Worm (Caenorhabditis elegans) whole organism, L1 larva: Measurements from ENCODE around the gene srx-20.

Experiments used
- C04F5.9 ChIP-seq: sonication (generic microtip); optimal IDR thresholded peaks from 2 replicates; lab custom pipeline; 2016; ENCODE audit warnings: missing genetic modification characterization, missing compliant biosample characterization
- C16A3.4 ChIP-seq: fragments of 150-350 bp; optimal IDR thresholded peaks from 2 replicates; lab custom pipeline; 2014; ENCODE audit warnings: missing biosample characterization, missing genetic modification characterization
- F16B12.6 ChIP-seq: fragments of 150-350 bp; optimal IDR thresholded peaks from 2 replicates; lab custom pipeline; 2014; ENCODE audit warnings: missing biosample characterization, missing genetic modification characterization
- aha-1 ChIP-seq: fragments of 150-350 bp; optimal IDR thresholded peaks from 2 replicates; lab custom pipeline; 2014; ENCODE audit warnings: missing biosample characterization, missing genetic modification characterization
- alr-1 ChIP-seq: fragments of 200-800 bp; sonication (Bioruptor generic); optimal IDR thresholded peaks from 2 replicates; lab custom pipeline; 2018; ENCODE audit warnings: borderline replicate concordance, mild to moderate bottlenecking, missing genetic modification characterization, missing compliant biosample characterization
- ama-1 ChIP-seq: fragments of 150-350 bp; optimal IDR thresholded peaks from 2 replicates; lab custom pipeline; 2014
- ceh-88 ChIP-seq: fragments of 200-800 bp; sonication (Bioruptor generic); IDR thresholded peaks from 2 replicates; pipeline ENCODE4 v1.3.6; 2022; ENCODE audit warnings: missing genetic modification characterization, missing compliant biosample characterization
- ces-1 ChIP-seq: fragments of 150-350 bp; optimal IDR thresholded peaks from 2 replicates; lab custom pipeline; 2014; ENCODE audit warnings: missing biosample characterization, missing genetic modification reagents, missing genetic modification characterization
- dpl-1 ChIP-seq, 3 experiments: fragments of 150-350 bp in 2 of 3; sonication (generic microtip) in 1 of 3; optimal IDR thresholded peaks; 2 replicates each; lab custom pipeline; 2014 to 2017; ENCODE audit warnings: missing biosample characterization in 3 of 3, missing genetic modification characterization in 3 of 3, missing genetic modification reagents in 3 of 3
- dsc-1 ChIP-seq: sonication (generic microtip); optimal IDR thresholded peaks from 2 replicates; lab custom pipeline; 2016; ENCODE audit warnings: mild to moderate bottlenecking, missing genetic modification characterization, missing compliant biosample characterization
- efl-1 ChIP-seq, 4 experiments: fragments of 150-350 bp; optimal IDR thresholded peaks in 3 of 4; peaks in 1 of 4; 1 replicate in 1 of 4; 2 replicates in 3 of 4; lab custom pipeline; 2014; ENCODE audit warnings: missing biosample characterization in 2 of 4, missing genetic modification characterization in 2 of 4, missing genetic modification reagents in 2 of 4
- efl-3 ChIP-seq: fragments of 200-800 bp; sonication (Bioruptor generic); optimal IDR thresholded peaks from 2 replicates; lab custom pipeline; 2018; ENCODE audit warnings: mild to moderate bottlenecking, missing genetic modification characterization, missing compliant biosample characterization
- elt-2 ChIP-seq: sonication (generic microtip); optimal IDR thresholded peaks from 2 replicates; lab custom pipeline; 2016; ENCODE audit warnings: missing genetic modification characterization, mild to moderate bottlenecking, inconsistent platforms, missing compliant biosample characterization, missing genetic modification reagents
- ets-5 ChIP-seq: fragments of 200-800 bp; sonication (Bioruptor generic); IDR thresholded peaks from 2 replicates; pipeline ENCODE4 v1.3.6; 2022; ENCODE audit warnings: missing genetic modification characterization, missing compliant biosample characterization
- fos-1 ChIP-seq: fragments of 150-350 bp; optimal IDR thresholded peaks from 2 replicates; lab custom pipeline; 2014; ENCODE audit warnings: missing biosample characterization, missing genetic modification characterization
- hlh-17 ChIP-seq: fragments of 200-800 bp; sonication (Bioruptor generic); optimal IDR thresholded peaks from 2 replicates; lab custom pipeline; 2018; ENCODE audit warnings: missing genetic modification characterization, mild to moderate bottlenecking, missing compliant biosample characterization, moderate library complexity, borderline replicate concordance
- hlh-4 ChIP-seq: sonication (generic microtip); optimal IDR thresholded peaks from 2 replicates; lab custom pipeline; 2016; ENCODE audit warnings: mild to moderate bottlenecking, missing genetic modification characterization, missing compliant biosample characterization
- hpl-2 ChIP-seq: fragments of 150-350 bp; optimal IDR thresholded peaks from 2 replicates; lab custom pipeline; 2014; ENCODE audit warnings: missing biosample characterization, missing genetic modification reagents, missing genetic modification characterization
- irx-1 ChIP-seq: sonication (generic microtip); optimal IDR thresholded peaks from 2 replicates; lab custom pipeline; 2016; ENCODE audit warnings: missing genetic modification characterization, missing compliant biosample characterization
- jun-1 ChIP-seq: fragments of 150-350 bp; optimal IDR thresholded peaks from 2 replicates; lab custom pipeline; 2014; ENCODE audit warnings: missing biosample characterization, missing genetic modification reagents, missing genetic modification characterization
- lin-14 ChIP-seq: fragments of 200-800 bp; sonication (Bioruptor generic); optimal IDR thresholded peaks from 2 replicates; lab custom pipeline; 2018; ENCODE audit warnings: mild to moderate bottlenecking, missing genetic modification characterization, moderate library complexity, missing compliant biosample characterization
- lin-15B ChIP-seq: fragments of 150-350 bp; sonication (generic microtip); optimal IDR thresholded peaks from 3 replicates; lab custom pipeline; 2014; ENCODE audit warnings: missing biosample characterization, missing genetic modification characterization
- lir-3 ChIP-seq: sonication (generic microtip); optimal IDR thresholded peaks from 2 replicates; lab custom pipeline; 2016; ENCODE audit warnings: mild to moderate bottlenecking, missing genetic modification characterization, moderate library complexity, missing compliant biosample characterization; ENCODE audit not compliant: poor library complexity
- lsy-2 ChIP-seq, 2 experiments: fragments of 150-350 bp; optimal IDR thresholded peaks; 2 replicates each; lab custom pipeline; 2014; ENCODE audit warnings: missing biosample characterization in 2 of 2, missing genetic modification characterization in 2 of 2
- mab-9 ChIP-seq: fragments of 200-800 bp; sonication (Bioruptor generic); IDR thresholded peaks from 2 replicates; pipeline ENCODE4 v1.3.6; 2022; ENCODE audit warnings: missing genetic modification reagents, missing genetic modification characterization, missing compliant biosample characterization
- mdl-1 ChIP-seq, 2 experiments: fragments of 150-350 bp; optimal IDR thresholded peaks; 2 replicates each; lab custom pipeline; 2014 to 2017; ENCODE audit warnings: missing biosample characterization in 2 of 2, missing genetic modification characterization in 2 of 2, inconsistent platforms in 1 of 2
- mef-2 ChIP-seq: fragments of 150-350 bp; optimal IDR thresholded peaks from 2 replicates; lab custom pipeline; 2014; ENCODE audit warnings: missing biosample characterization, missing genetic modification characterization
- mep-1 ChIP-seq: fragments of 150-350 bp; optimal IDR thresholded peaks from 2 replicates; lab custom pipeline; 2014; ENCODE audit warnings: missing biosample characterization, missing genetic modification characterization
- nhr-20 ChIP-seq: sonication (generic microtip); optimal IDR thresholded peaks from 2 replicates; lab custom pipeline; 2016; ENCODE audit warnings: mild to moderate bottlenecking, missing genetic modification characterization, missing compliant biosample characterization
- nhr-237 ChIP-seq: fragments of 150-350 bp; optimal IDR thresholded peaks from 2 replicates; lab custom pipeline; 2014; ENCODE audit warnings: missing biosample characterization, missing genetic modification characterization
- nhr-28 ChIP-seq: fragments of 150-350 bp; optimal IDR thresholded peaks from 2 replicates; lab custom pipeline; 2014; ENCODE audit warnings: missing biosample characterization, missing genetic modification characterization
- nhr-47 ChIP-seq: sonication (generic microtip); optimal IDR thresholded peaks from 2 replicates; lab custom pipeline; 2016; ENCODE audit warnings: mild to moderate bottlenecking, missing genetic modification characterization, moderate library complexity, missing compliant biosample characterization
- nhr-71 ChIP-seq: sonication (generic microtip); optimal IDR thresholded peaks from 2 replicates; lab custom pipeline; 2016; ENCODE audit warnings: mild to moderate bottlenecking, missing genetic modification characterization, moderate library complexity, missing compliant biosample characterization
- nhr-84 ChIP-seq: sonication (generic microtip); optimal IDR thresholded peaks from 2 replicates; lab custom pipeline; 2017; ENCODE audit warnings: missing biosample characterization, missing genetic modification characterization
- nhr-85 ChIP-seq: sonication (generic microtip); peaks from one replicate; lab custom pipeline; 2016; ENCODE audit warnings: missing genetic modification characterization, inconsistent platforms, missing compliant biosample characterization
- nhr-90 ChIP-seq: sonication (generic microtip); optimal IDR thresholded peaks from 2 replicates; lab custom pipeline; 2016; ENCODE audit warnings: mild to moderate bottlenecking, missing genetic modification characterization, missing compliant biosample characterization; ENCODE audit not compliant: poor library complexity
- pqm-1 ChIP-seq: sonication (generic microtip); optimal IDR thresholded peaks from 3 replicates; lab custom pipeline; 2017; ENCODE audit warnings: missing biosample characterization, missing genetic modification characterization
- rnt-1 ChIP-seq: sonication (generic microtip); optimal IDR thresholded peaks from 2 replicates; lab custom pipeline; 2016; ENCODE audit warnings: mild to moderate bottlenecking, missing genetic modification characterization, moderate library complexity, missing compliant biosample characterization
- sox-4 ChIP-seq: sonication (generic microtip); optimal IDR thresholded peaks from 2 replicates; lab custom pipeline; 2016; ENCODE audit warnings: missing genetic modification characterization, missing compliant biosample characterization
- sptf-1 ChIP-seq: fragments of 150-350 bp; optimal IDR thresholded peaks from 2 replicates; lab custom pipeline; 2014; ENCODE audit warnings: missing biosample characterization, missing genetic modification characterization
- sup-37 ChIP-seq: fragments of 200-800 bp; sonication (Bioruptor generic); optimal IDR thresholded peaks from 2 replicates; lab custom pipeline; 2018; ENCODE audit warnings: mild to moderate bottlenecking, missing genetic modification characterization, missing compliant biosample characterization
- tbx-2 ChIP-seq: sonication (generic microtip); optimal IDR thresholded peaks from 2 replicates; lab custom pipeline; 2016; ENCODE audit warnings: missing genetic modification characterization, missing compliant biosample characterization
- unc-130 ChIP-seq: fragments of 150-350 bp; optimal IDR thresholded peaks from 2 replicates; lab custom pipeline; 2017; ENCODE audit warnings: missing biosample characterization, missing genetic modification characterization, inconsistent platforms
- unc-30 ChIP-seq: sonication (generic microtip); optimal IDR thresholded peaks from 2 replicates; lab custom pipeline; 2017; ENCODE audit warnings: missing biosample characterization, missing genetic modification characterization
- unc-86 ChIP-seq: sonication (generic microtip); optimal IDR thresholded peaks from 2 replicates; lab custom pipeline; 2016; ENCODE audit warnings: missing genetic modification characterization, missing compliant biosample characterization
- vab-15 ChIP-seq: sonication (generic microtip); optimal IDR thresholded peaks from 2 replicates; lab custom pipeline; 2017; ENCODE audit warnings: missing genotype, mild to moderate bottlenecking, missing genetic modification characterization, missing compliant biosample characterization
- xbp-1 ChIP-seq: sonication (generic microtip); optimal IDR thresholded peaks from 2 replicates; lab custom pipeline; 2016; ENCODE audit warnings: missing genetic modification characterization, missing compliant biosample characterization

Gene srx-20

ce11 chrIV:6834705-6835104 is 33.2 kb upstream of the srx-20 start (continued):
- no peak for TF ChIP-seq dpl-1 (GFP tag; optimal IDR thresholded peaks at IDR 0.05; lab: Kevin White, UChicago)
- no peak for TF ChIP-seq nhr-90 (tag; lab: Kevin White, UChicago)
- no peak for TF ChIP-seq ets-5
- TF ChIP-seq mdl-1 (tag; optimal IDR thresholded peaks at IDR 0.05; lab: Kevin White, UChicago): no peak
- TF ChIP-seq jun-1 (tag; lab: Kevin White, UChicago): no peak

- TF ChIP-seq rnt-1 (tag; lab: Kevin White, UChicago) (peak; percentile 46), lin-14 (GFP tag; lab: Kevin White, UChicago) (peak; percentile 84), sup-37 (GFP tag; lab: Kevin White, UChicago) (no peak), irx-1 (no peak), dsc-1 (tag; lab: Kevin White, UChicago) (peak; percentile 35), unc-86 (tag; lab: Kevin White, UChicago) (no peak), lsy-2 (tag; optimal IDR thresholded peaks at IDR 0.05; lab: Kevin White, UChicago) (peak in 1 of 2 experiments; percentile 33), efl-1 (optimal IDR thresholded peaks at IDR 0.05; lab: Kevin White, UChicago) (no peak), efl-1 (GFP tag; optimal IDR thresholded peaks at IDR 0.05 in 1 of 2; lab: Kevin White, UChicago) (peak in 1 of 2 experiments; percentile 76), nhr-71 (tag; lab: Kevin White, UChicago) (peak; percentile 43), xbp-1 (tag; lab: Kevin White, UChicago) (no peak), unc-130 (tag; lab: Kevin White, UChicago) (no peak)
These were observed 31.1 kb upstream of the srx-20 start for ce11 chrIV:6836769-6837168.

ce11 chrIV:6839091-6839522 is 28.8 kb upstream of the srx-20 start:
- TF ChIP-seq sup-37 (GFP tag; lab: Kevin White, UChicago): peak; percentile 33
- TF ChIP-seq unc-30 (tag; lab: Kevin White, UChicago): no peak
- TF ChIP-seq nhr-47: peak; percentile 89
- no peak for TF ChIP-seq nhr-84 (tag; lab: Kevin White, UChicago)
- TF ChIP-seq elt-2: peak; percentile 92
- peak; percentile 24 for TF ChIP-seq aha-1
- TF ChIP-seq F16B12.6: no peak
- TF ChIP-seq fos-1 (tag; lab: Kevin White, UChicago): peak; percentile 58
- peak; percentile 88 for TF ChIP-seq rnt-1 (tag; lab: Kevin White, UChicago)
- TF ChIP-seq sox-4 (tag; lab: Kevin White, UChicago): peak; percentile 18
- peak; percentile 59 for TF ChIP-seq mep-1 (tag; lab: Kevin White, UChicago)
- TF ChIP-seq lin-15B: no peak
- TF ChIP-seq C16A3.4 (tag; lab: Kevin White, UChicago): no peak
- no peak for TF ChIP-seq efl-3 (GFP tag; lab: Kevin White, UChicago)
- no peak for TF ChIP-seq hlh-4 (tag; lab: Kevin White, UChicago)
- TF ChIP-seq ces-1: no peak
- no peak for TF ChIP-seq nhr-28 (tag; lab: Kevin White, UChicago)
- TF ChIP-seq lir-3: peak; percentile 70
- no peak for TF ChIP-seq ama-1
- TF ChIP-seq vab-15 (tag; lab: Kevin White, UChicago): no peak
- TF ChIP-seq nhr-85 (tag; lab: Kevin White, UChicago): peak; percentile 69
- peak; percentile 79 for TF ChIP-seq irx-1
- TF ChIP-seq tbx-2: peak; percentile 91
- peak; percentile 80 to 86 for TF ChIP-seq lsy-2 (tag; optimal IDR thresholded peaks at IDR 0.05; lab: Kevin White, UChicago)
- no peak for TF ChIP-seq alr-1
- TF ChIP-seq nhr-237 (tag; lab: Kevin White, UChicago): peak; percentile 34
- TF ChIP-seq pqm-1 (tag; lab: Kevin White, UChicago): peak; percentile 49
- peak; percentile 72 to 74 for TF ChIP-seq efl-1 (optimal IDR thresholded peaks at IDR 0.05; lab: Kevin White, UChicago)
- peak; percentile 40 to 90 for TF ChIP-seq efl-1 (GFP tag; optimal IDR thresholded peaks at IDR 0.05 in 1 of 2; lab: Kevin White, UChicago)
- peak; percentile 15 for TF ChIP-seq mef-2 (tag; lab: Kevin White, UChicago)
- no peak for TF ChIP-seq ets-5
- TF ChIP-seq hlh-17 (GFP tag; lab: Kevin White, UChicago): no peak
- peak; percentile 56; the same call in 1 of the 2 replicates for TF ChIP-seq ceh-88 (GFP tag; lab: Robert Waterston, UW)
- TF ChIP-seq nhr-20 (tag; lab: Kevin White, UChicago): peak; percentile 88
- TF ChIP-seq C04F5.9 (tag; lab: Kevin White, UChicago): no peak
- peak; percentile 74 for TF ChIP-seq xbp-1 (tag; lab: Kevin White, UChicago)
- no peak for TF ChIP-seq hpl-2 (GFP tag; lab: Kevin White, UChicago)
- no peak for TF ChIP-seq sptf-1 (tag; lab: Kevin White, UChicago)
- TF ChIP-seq nhr-71 (tag; lab: Kevin White, UChicago): peak; percentile 96
- no peak; the same call in 1 of the 2 replicates for TF ChIP-seq mab-9 (GFP tag; lab: Robert Waterston, UW)
